Fruit fly (Drosophila melanogaster): Measurements from ENCODE around the gene CG3609.
A peak's percentile ranks its signal among the peaks of the same experiment; 100 is the strongest.

CG3609 gene

dm6 chr2L:2364200-2364754 lies 10.2 kb downstream of the CG3609 start (continued):
- no peak for TF ChIP-seq aop (GFP tag; IDR thresholded peaks at IDR 0.05)
- TF ChIP-seq Side (GFP tag; optimal IDR thresholded peaks at IDR 0.05), result no peak
- TF ChIP-seq CG5245 (GFP tag; optimal IDR thresholded peaks at IDR 0.05), result no peak
- no peak for TF ChIP-seq zfh1 (GFP tag; IDR thresholded peaks at IDR 0.05)
- no peak for TF ChIP-seq Dad (GFP tag; optimal IDR thresholded peaks at IDR 0.05)
- no peak for TF ChIP-seq CG1529 (GFP tag; optimal IDR thresholded peaks at IDR 0.05)
- peak; percentile 49; the same call in 1 of the 2 replicates for TF ChIP-seq Bgb (GFP tag; IDR thresholded peaks at IDR 0.05; ENCODE audit: partially characterized antibody)
- TF ChIP-seq zf30C (GFP tag; optimal IDR thresholded peaks at IDR 0.05), result no peak
- TF ChIP-seq CG31365 (tag; optimal IDR thresholded peaks at IDR 0.05), result no peak
- TF ChIP-seq CG11723 (GFP tag; optimal IDR thresholded peaks at IDR 0.05), result no peak
- peak; percentile 95 for TF ChIP-seq CG4707 (GFP tag; optimal IDR thresholded peaks at IDR 0.05)
- TF ChIP-seq Six4 (GFP tag; optimal IDR thresholded peaks at IDR 0.05), result no peak
- TF ChIP-seq sens-2 (GFP tag; IDR thresholded peaks at IDR 0.05), result no peak
- no peak for TF ChIP-seq fd96Cb (tag; optimal IDR thresholded peaks at IDR 0.05)
- no peak for TF ChIP-seq CG12219 (GFP tag; optimal IDR thresholded peaks at IDR 0.05)
- TF ChIP-seq Dbx (GFP tag; IDR thresholded peaks at IDR 0.05), result no peak
- TF ChIP-seq CG7745 (tag; optimal IDR thresholded peaks at IDR 0.05), result peak; percentile 88
- TF ChIP-seq CG4404 (GFP tag; IDR thresholded peaks at IDR 0.05), result no peak
- no peak for TF ChIP-seq CG8290 (GFP tag; optimal IDR thresholded peaks at IDR 0.05)
- peak in 1 of 2 experiments; percentile 63 for TF ChIP-seq CG8290 (tag; optimal IDR thresholded peaks at IDR 0.05)
- TF ChIP-seq HLHmδ (GFP tag; optimal IDR thresholded peaks at IDR 0.05), result no peak
- TF ChIP-seq CG16863 (GFP tag; optimal IDR thresholded peaks at IDR 0.05), result no peak
- peak; percentile 43; the same call in 1 of the 2 replicates for TF ChIP-seq ara (GFP tag; IDR thresholded peaks at IDR 0.05)
- no peak for TF ChIP-seq Oaz (GFP tag; IDR thresholded peaks at IDR 0.05)
- TF ChIP-seq CG3726 (GFP tag; IDR thresholded peaks at IDR 0.05), result 0 out of 3 replicates have a peak, but pooled peaks have one; percentile 13
- TF ChIP-seq Myb (GFP tag; optimal IDR thresholded peaks at IDR 0.05), result no peak
- no peak for TF ChIP-seq fu2 (GFP tag; optimal IDR thresholded peaks at IDR 0.05)
- no peak; the same call in 1 of the 2 replicates for TF ChIP-seq Ada2b (GFP tag; IDR thresholded peaks at IDR 0.05)
- TF ChIP-seq CHES-1-like (GFP tag; optimal IDR thresholded peaks at IDR 0.05), result no peak
- TF ChIP-seq insv (GFP tag; optimal IDR thresholded peaks at IDR 0.05), result no peak
- no peak for TF ChIP-seq CG8388 (GFP tag; optimal IDR thresholded peaks at IDR 0.05)
- TF ChIP-seq dm (GFP tag; optimal IDR thresholded peaks at IDR 0.05), result no peak
- TF ChIP-seq salm (tag; optimal IDR thresholded peaks at IDR 0.05), result no peak
- no peak for TF ChIP-seq trem (tag; optimal IDR thresholded peaks at IDR 0.05)
- TF ChIP-seq bigmax (GFP tag; optimal IDR thresholded peaks at IDR 0.05), result no peak
- TF ChIP-seq CG12391 (tag; optimal IDR thresholded peaks at IDR 0.05), result no peak
- 0 out of 2 replicates have a peak, but pooled peaks have one; percentile 15 for TF ChIP-seq GATAe (GFP tag; conservative IDR thresholded peaks at IDR 0.05)
- no peak for TF ChIP-seq CG7786 (GFP tag; optimal IDR thresholded peaks at IDR 0.05)
- no peak for TF ChIP-seq Hand (GFP tag; optimal IDR thresholded peaks at IDR 0.05)
- no peak for TF ChIP-seq sd (tag; optimal IDR thresholded peaks at IDR 0.05)
- no peak for TF ChIP-seq Hsf (GFP tag; optimal IDR thresholded peaks at IDR 0.05)
- peak; percentile 34; the same call in 1 of the 3 replicates for TF ChIP-seq CG34422 (GFP tag; IDR thresholded peaks at IDR 0.05)
- peak; percentile 22 for TF ChIP-seq Abd-B (GFP tag; optimal IDR thresholded peaks at IDR 0.05)
- TF ChIP-seq Scr (GFP tag; IDR thresholded peaks at IDR 0.05; ENCODE audit: partially characterized antibody), result 0 out of 2 replicates have a peak, but pooled peaks have one; percentile 26
- TF ChIP-seq CG9215 (GFP tag; IDR thresholded peaks at IDR 0.05), result no peak
- TF ChIP-seq CG1233 (GFP tag; optimal IDR thresholded peaks at IDR 0.05), result no peak
- TF ChIP-seq CG6791 (GFP tag; IDR thresholded peaks at IDR 0.05; ENCODE audit: partially characterized antibody), result peak; percentile 67
- no peak for TF ChIP-seq CG17612 (GFP tag; IDR thresholded peaks at IDR 0.05)
- TF ChIP-seq Rx (GFP tag; IDR thresholded peaks at IDR 0.05), result no peak
- peak; percentile 97 for TF ChIP-seq ftz-f1 (GFP tag; optimal IDR thresholded peaks at IDR 0.05)
- TF ChIP-seq chm (GFP tag; IDR thresholded peaks at IDR 0.05), result 0 out of 2 replicates have a peak, but pooled peaks have one; percentile 9
